Worm (Caenorhabditis elegans) whole organism, young adult: ENCODE measurements around the gene T06E4.21.

Experiments used
- B0336.3 ChIP-seq: fragments of 200-800 bp; sonication (Bioruptor generic); IDR thresholded peaks from 2 replicates; pipeline ENCODE4 v1.3.6; 2022; ENCODE audit warnings: missing genetic modification characterization, missing compliant biosample characterization
- F23B12.7 ChIP-seq: sonication (generic microtip); optimal IDR thresholded peaks from 2 replicates; lab custom pipeline; 2017; ENCODE audit warnings: missing genetic modification characterization, mild to moderate bottlenecking, missing compliant biosample characterization, antibody characterized with exemption, moderate library complexity; ENCODE audit not compliant: insufficient read depth
- K11D2.4 ChIP-seq: fragments of 200-800 bp; sonication (Bioruptor generic); IDR thresholded peaks from 2 replicates; pipeline ENCODE4 v1.3.6; 2022; ENCODE audit warnings: missing genetic modification reagents, missing genetic modification characterization, missing compliant biosample characterization
- T07F8.4 ChIP-seq: sonication (generic microtip); optimal IDR thresholded peaks from 2 replicates; lab custom pipeline; 2016; ENCODE audit warnings: mild to moderate bottlenecking, missing genetic modification characterization, moderate library complexity, missing compliant biosample characterization
- Y67H2A.10 ChIP-seq: fragments of 200-800 bp; sonication (Bioruptor generic); conservative IDR thresholded peaks from 2 replicates; pipeline ENCODE4 v1.3.6; 2022; ENCODE audit warnings: missing genetic modification reagents, missing genetic modification characterization, missing compliant biosample characterization
- ZK185.1 ChIP-seq: sonication (generic microtip); optimal IDR thresholded peaks from 2 replicates; lab custom pipeline; 2016; ENCODE audit warnings: mild to moderate bottlenecking, missing genetic modification characterization, missing compliant biosample characterization; ENCODE audit not compliant: poor library complexity, severe bottlenecking
- akir-1 ChIP-seq: fragments of 200-800 bp; sonication (Bioruptor generic); optimal IDR thresholded peaks from 2 replicates; lab custom pipeline; 2018; ENCODE audit warnings: mild to moderate bottlenecking, missing genetic modification characterization, moderate library complexity, missing compliant biosample characterization
- aptf-3 ChIP-seq: fragments of 200-800 bp; sonication (Bioruptor generic); IDR thresholded peaks from 2 replicates; pipeline ENCODE4 v1.3.6; 2022; ENCODE audit warnings: missing genetic modification characterization, missing compliant biosample characterization
- attf-5 ChIP-seq: fragments of 200-800 bp; sonication (Bioruptor generic); optimal IDR thresholded peaks from 2 replicates; lab custom pipeline; 2018; ENCODE audit warnings: mild to moderate bottlenecking, missing genetic modification characterization, missing compliant biosample characterization
- ccch-3 ChIP-seq: fragments of 200-800 bp; sonication (Bioruptor generic); optimal IDR thresholded peaks from 2 replicates; lab custom pipeline; 2018; ENCODE audit warnings: mild to moderate bottlenecking, missing genetic modification characterization, missing compliant biosample characterization
- chd-7 ChIP-seq: sonication (generic microtip); optimal IDR thresholded peaks from 2 replicates; lab custom pipeline; 2016; ENCODE audit warnings: mild to moderate bottlenecking, missing genetic modification characterization, moderate library complexity, missing compliant biosample characterization
- dox-1 ChIP-seq: fragments of 200-800 bp; sonication (Bioruptor generic); IDR thresholded peaks from 2 replicates; pipeline ENCODE4 v1.3.6; 2022; ENCODE audit warnings: missing genetic modification reagents, missing genetic modification characterization, missing compliant biosample characterization
- dpff-1 ChIP-seq: sonication (generic microtip); optimal IDR thresholded peaks from 2 replicates; lab custom pipeline; 2017; ENCODE audit warnings: mild to moderate bottlenecking, missing genetic modification characterization, missing compliant biosample characterization
- efl-1 ChIP-seq: fragments of 150-350 bp; optimal IDR thresholded peaks from 2 replicates; lab custom pipeline; 2014; ENCODE audit warnings: missing biosample characterization, missing genetic modification reagents, missing genetic modification characterization
- egl-18 ChIP-seq: fragments of 200-800 bp; sonication (Bioruptor generic); IDR thresholded peaks from 2 replicates; pipeline ENCODE4 v1.3.6; 2022; ENCODE audit warnings: missing genetic modification reagents, missing genetic modification characterization, missing compliant biosample characterization
- egrh-3 ChIP-seq: fragments of 200-800 bp; sonication (Bioruptor generic); IDR thresholded peaks from 2 replicates; pipeline ENCODE4 v1.3.6; 2022; ENCODE audit warnings: missing genetic modification reagents, missing genetic modification characterization, missing compliant biosample characterization
- hlh-26 ChIP-seq: fragments of 200-800 bp; sonication (Bioruptor generic); conservative IDR thresholded peaks from 2 replicates; pipeline ENCODE4 v1.3.6; 2022; ENCODE audit warnings: missing genetic modification reagents, missing genetic modification characterization, missing compliant biosample characterization
- hmg-1.2 ChIP-seq: fragments of 200-800 bp; sonication (Bioruptor generic); IDR thresholded peaks from 2 replicates; pipeline ENCODE4 v1.3.6; 2022; ENCODE audit warnings: missing genetic modification reagents, missing genetic modification characterization, missing compliant biosample characterization
- lag-1 ChIP-seq: fragments of 200-800 bp; sonication (Bioruptor generic); IDR thresholded peaks from 2 replicates; pipeline ENCODE4 v1.3.6; 2022; ENCODE audit warnings: missing genetic modification reagents, missing genetic modification characterization, missing compliant biosample characterization
- let-607 ChIP-seq, 2 experiments: fragments of 200-800 bp in 1 of 2; sonication (Bioruptor generic) in 1 of 2; sonication (generic microtip) in 1 of 2; optimal IDR thresholded peaks; 2 replicates each; lab custom pipeline; 2016 to 2018; ENCODE audit warnings: mild to moderate bottlenecking in 2 of 2, missing compliant biosample characterization in 2 of 2, missing genetic modification characterization in 2 of 2, moderate library complexity in 2 of 2, missing genotype in 1 of 2
- lsl-1 ChIP-seq: fragments of 200-800 bp; sonication (Bioruptor generic); optimal IDR thresholded peaks from 2 replicates; lab custom pipeline; 2018; ENCODE audit warnings: mild to moderate bottlenecking, missing genetic modification characterization, moderate library complexity, missing compliant biosample characterization
- madf-6 ChIP-seq: fragments of 200-800 bp; sonication (Bioruptor generic); IDR thresholded peaks from 2 replicates; pipeline ENCODE4 v1.3.6; 2022; ENCODE audit warnings: missing genetic modification reagents, missing genetic modification characterization, missing compliant biosample characterization
- mcd-1 ChIP-seq: fragments of 200-800 bp; sonication (Bioruptor generic); IDR thresholded peaks from 2 replicates; pipeline ENCODE4 v1.3.6; 2022; ENCODE audit warnings: missing genetic modification reagents, missing genetic modification characterization, missing compliant biosample characterization
- mel-28 ChIP-seq: sonication (generic microtip); optimal IDR thresholded peaks from 2 replicates; lab custom pipeline; 2016; ENCODE audit warnings: borderline replicate concordance, mild to moderate bottlenecking, missing genetic modification characterization, missing compliant biosample characterization
- nhr-179 ChIP-seq: sonication (generic microtip); optimal IDR thresholded peaks from 2 replicates; lab custom pipeline; 2016; ENCODE audit warnings: mild to moderate bottlenecking, missing genetic modification characterization, missing compliant biosample characterization
- pbrm-1 ChIP-seq: fragments of 200-800 bp; sonication (Bioruptor generic); IDR thresholded peaks from 2 replicates; pipeline ENCODE4 v1.3.6; 2022; ENCODE audit warnings: missing genetic modification reagents, missing genetic modification characterization, missing compliant biosample characterization
- sea-2 ChIP-seq: fragments of 200-800 bp; sonication (Bioruptor generic); IDR thresholded peaks from 2 replicates; pipeline ENCODE4 v1.3.6; 2022; ENCODE audit warnings: missing genetic modification characterization, missing compliant biosample characterization
- tbp1 ChIP-seq: fragments of 200-800 bp; sonication (Bioruptor generic); optimal IDR thresholded peaks from 2 replicates; lab custom pipeline; 2018; ENCODE audit warnings: mild to moderate bottlenecking, missing genetic modification characterization, missing compliant biosample characterization
- tbx-9 ChIP-seq: sonication (generic microtip); optimal IDR thresholded peaks from 2 replicates; lab custom pipeline; 2016; ENCODE audit warnings: borderline replicate concordance, missing genetic modification characterization, inconsistent platforms, missing compliant biosample characterization
- tlf-1 ChIP-seq: fragments of 200-800 bp; sonication (Bioruptor generic); optimal IDR thresholded peaks from 2 replicates; lab custom pipeline; 2018; ENCODE audit warnings: mild to moderate bottlenecking, missing genetic modification characterization, missing compliant biosample characterization
- unc-130 ChIP-seq: sonication (generic microtip); optimal IDR thresholded peaks from 2 replicates; lab custom pipeline; 2016; ENCODE audit warnings: missing genetic modification reagents, missing genetic modification characterization, missing compliant biosample characterization
- zfh-2 ChIP-seq: fragments of 200-800 bp; sonication (Bioruptor generic); conservative IDR thresholded peaks from 2 replicates; pipeline ENCODE4 v1.3.6; 2022; ENCODE audit warnings: missing genetic modification reagents, missing genetic modification characterization, missing compliant biosample characterization
- ztf-18 ChIP-seq: sonication (generic microtip); optimal IDR thresholded peaks from 2 replicates; lab custom pipeline; 2016; ENCODE audit warnings: missing genotype, mild to moderate bottlenecking, missing genetic modification characterization, missing compliant biosample characterization
- ztf-26 ChIP-seq: sonication (generic microtip); optimal IDR thresholded peaks from 2 replicates; lab custom pipeline; 2017; ENCODE audit warnings: missing genetic modification characterization, missing compliant biosample characterization
- ztf-3 ChIP-seq: fragments of 200-800 bp; sonication (Bioruptor generic); optimal IDR thresholded peaks from 2 replicates; lab custom pipeline; 2018; ENCODE audit warnings: mild to moderate bottlenecking, missing genetic modification characterization, missing compliant biosample characterization

The T06E4.21 gene

ce11 chrV:9628603-9629002, 22.8 kb upstream of the T06E4.21 start:
- TF ChIP-seq egrh-3 (GFP tag; lab: Robert Waterston, UW), result peak; percentile 83
- TF ChIP-seq tbp1 (GFP tag; lab: Kevin White, UChicago), result no peak
- TF ChIP-seq chd-7 (tag; lab: Kevin White, UChicago), result peak; percentile 52
- TF ChIP-seq ztf-18 (tag; lab: Kevin White, UChicago), result no peak
- no peak for TF ChIP-seq madf-6 (GFP tag; lab: Robert Waterston, UW)
- no peak for TF ChIP-seq hlh-26
- TF ChIP-seq dox-1 (GFP tag; lab: Robert Waterston, UW), result peak; percentile 42; the same call in 1 of the 2 replicates
- TF ChIP-seq zfh-2, result peak; percentile 90
- TF ChIP-seq aptf-3 (GFP tag; lab: Robert Waterston, UW), result no peak

- TF ChIP-seq efl-1 (GFP tag; lab: Kevin White, UChicago) (no peak), pbrm-1 (no peak), ccch-3 (GFP tag; lab: Kevin White, UChicago) (no peak), B0336.3 (no peak), ZK185.1 (no peak), let-607 (tag; optimal IDR thresholded peaks at IDR 0.05; lab: Kevin White, UChicago) (no peak), ztf-3 (GFP tag; lab: Kevin White, UChicago) (no peak), ztf-26 (tag; lab: Kevin White, UChicago) (no peak), Y67H2A.10 (GFP tag; lab: Robert Waterston, UW) (no peak)
These were observed 22.3 kb upstream of the T06E4.21 start, which contains the start of gene idpc-3 for ce11 chrV:9629114-9629513. TSS of gene idpc-3 (minus strand) at chrV:9629214.

ce11 chrV:9629643-9630042, 21.8 kb upstream of the T06E4.21 start, which contains the start of gene col-146:
TSS of gene col-146 (plus strand) at chrV:9629943.
- TF ChIP-seq sea-2 (GFP tag; lab: Robert Waterston, UW) (no peak), attf-5 (GFP tag; lab: Kevin White, UChicago) (no peak), lsl-1 (GFP tag; lab: Kevin White, UChicago) (no peak), unc-130 (GFP tag; lab: Kevin White, UChicago) (no peak), ztf-18 (tag; lab: Kevin White, UChicago) (no peak), T07F8.4 (tag; lab: Kevin White, UChicago) (no peak), dpff-1 (no peak), egrh-3 (GFP tag; lab: Robert Waterston, UW) (no peak), mel-28 (tag; lab: Kevin White, UChicago) (no peak), hmg-1.2 (no peak), ccch-3 (GFP tag; lab: Kevin White, UChicago) (no peak), tlf-1 (GFP tag; lab: Kevin White, UChicago) (no peak), lag-1 (no peak), tbx-9 (tag; lab: Kevin White, UChicago) (no peak)
- TF ChIP-seq, all 124 proteins: peak for 0

DNA sequence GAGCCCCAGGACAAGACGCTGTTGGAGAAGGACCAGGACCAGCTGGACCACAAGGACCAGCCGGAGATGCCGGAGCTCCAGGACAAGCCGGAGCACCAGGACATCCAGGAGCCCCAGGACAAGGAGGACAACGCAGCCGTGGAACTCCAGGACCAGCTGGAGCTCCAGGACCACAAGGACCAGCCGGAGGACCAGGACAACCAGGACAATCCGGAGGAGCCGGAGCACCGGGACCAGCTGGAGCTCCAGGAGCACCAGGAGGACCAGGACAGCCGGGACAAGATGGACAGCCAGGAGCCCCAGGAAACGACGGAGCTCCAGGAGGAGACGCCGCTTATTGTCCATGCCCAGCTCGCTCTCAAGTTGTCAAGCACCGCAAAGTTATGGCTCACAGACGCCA, 20.9 kb upstream of the T06E4.21 start:
- TF ChIP-seq zfh-2, result peak; percentile 72
- TF ChIP-seq mcd-1, result peak; percentile 32; the same call in 1 of the 2 replicates
- TF ChIP-seq F23B12.7, result no peak
- TF ChIP-seq egrh-3 (GFP tag; lab: Robert Waterston, UW), result peak; percentile 97
- no peak for TF ChIP-seq K11D2.4
- no peak for TF ChIP-seq T07F8.4 (tag; lab: Kevin White, UChicago)
- TF ChIP-seq akir-1, result no peak
- no peak for TF ChIP-seq nhr-179 (tag; lab: Kevin White, UChicago)
- TF ChIP-seq dox-1 (GFP tag; lab: Robert Waterston, UW), result peak; percentile 34; the same call in 1 of the 2 replicates
- no peak for TF ChIP-seq egl-18 (GFP tag; lab: Robert Waterston, UW)
- TF ChIP-seq, all 124 proteins: peak for 4
